Worm (Caenorhabditis elegans): ENCODE results near the gene B0303.14.

DNA sequence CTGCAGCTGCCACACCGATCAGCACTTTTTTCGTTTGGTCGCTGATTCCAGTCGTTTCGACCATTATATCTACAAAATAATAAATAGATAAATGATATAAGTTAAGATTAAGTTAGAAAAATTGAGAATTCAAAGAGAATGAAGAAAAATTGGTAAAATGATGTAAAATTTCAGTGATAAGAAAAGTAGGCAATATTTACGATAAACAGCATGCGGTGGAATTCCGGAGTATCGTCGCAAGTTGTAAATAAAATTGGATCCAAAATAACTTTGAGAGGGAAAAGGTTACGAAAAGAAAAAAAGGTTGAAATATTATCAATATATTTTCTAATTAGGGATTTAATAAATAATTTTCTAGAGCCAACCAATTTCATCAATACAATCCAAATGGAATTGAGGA is 38.7 kb upstream of the B0303.14 start, which contains the start of gene tomm-70:
- TF ChIP-seq cog-1 (tag; optimal IDR thresholded peaks at IDR 0.05) (no peak), ztf-23 (GFP tag; IDR thresholded peaks at IDR 0.05) (no peak), tab-1 (GFP tag; IDR thresholded peaks at IDR 0.05) (no peak), ref-1 (GFP tag; conservative IDR thresholded peaks at IDR 0.05) (no peak), T22C8.4 (GFP tag; IDR thresholded peaks at IDR 0.05) (no peak), klf-2 (GFP tag; conservative IDR thresholded peaks at IDR 0.05) (no peak), med-1 (GFP tag; optimal IDR thresholded peaks at IDR 0.05; ENCODE audit: insufficient read depth) (no peak), ztf-29 (GFP tag; IDR thresholded peaks at IDR 0.05) (no peak)
